Fruit fly (Drosophila melanogaster) whole organism: ENCODE measurements around the gene Adgf-A.

Source experiments
- CG8478 ChIP-seq: fragments of >200 bp; optimal IDR thresholded peaks from 2 replicates; lab custom pipeline; 2018; ENCODE audit warnings: inconsistent platforms
- Dll ChIP-seq: fragments of >200 bp; optimal IDR thresholded peaks from 2 replicates; lab custom pipeline; 2017
- EcR ChIP-seq, 2 experiments: fragments of >200 bp; optimal IDR thresholded peaks; 2 replicates each; lab custom pipeline; 2017; ENCODE audit warnings: missing biosample characterization in 2 of 2, missing genetic modification characterization in 2 of 2, missing genetic modification reagents in 2 of 2
- pan ChIP-seq: fragments of >200 bp; optimal IDR thresholded peaks from 2 replicates; lab custom pipeline; 2017
- psq ChIP-seq: fragments of >200 bp; optimal IDR thresholded peaks from 2 replicates; lab custom pipeline; 2017
- usp ChIP-seq: fragments of >200 bp; optimal IDR thresholded peaks from 2 replicates; lab custom pipeline; 2017; ENCODE audit warnings: missing biosample characterization, missing genetic modification characterization, mixed read lengths

The Adgf-A gene

dm6 chr3L:17757156-17758083 lies 6.5 kb downstream of the Adgf-A start:
- TF ChIP-seq psq (lab: Kevin White, UChicago) (no peak), EcR (GFP tag; optimal IDR thresholded peaks at IDR 0.05; lab: Kevin White, UChicago) (no peak), pan (no peak), usp (GFP tag; lab: Kevin White, UChicago) (no peak), CG8478 (lab: Kevin White, UChicago) (no peak), Dll (lab: Kevin White, UChicago) (no peak)

- TF ChIP-seq Dll (lab: Kevin White, UChicago): no peak
- no peak for TF ChIP-seq EcR (GFP tag; optimal IDR thresholded peaks at IDR 0.05; lab: Kevin White, UChicago)
- no peak for TF ChIP-seq CG8478 (lab: Kevin White, UChicago)
- TF ChIP-seq pan: no peak
- no peak for TF ChIP-seq usp (GFP tag; lab: Kevin White, UChicago)
- TF ChIP-seq psq (lab: Kevin White, UChicago): no peak
Observed at dm6 chr3L:17754285-17754684, 9.7 kb downstream of the Adgf-A start.

dm6 chr3L:17750488-17750887 lies 13.5 kb downstream of the Adgf-A start, which contains the start of gene Adgf-B:
Adgf-B (minus strand) TSS chr3L:17750588.
- TF ChIP-seq EcR (GFP tag; optimal IDR thresholded peaks at IDR 0.05; lab: Kevin White, UChicago): no peak
- TF ChIP-seq psq (lab: Kevin White, UChicago): no peak
- TF ChIP-seq usp (GFP tag; lab: Kevin White, UChicago): no peak
- no peak for TF ChIP-seq pan
- no peak for TF ChIP-seq CG8478 (lab: Kevin White, UChicago)
- no peak for TF ChIP-seq Dll (lab: Kevin White, UChicago)

dm6 chr3L:17746760-17747159 lies 17.2 kb downstream of the Adgf-A start, which contains the start of gene CG6034:
CG6034 (minus strand) TSS chr3L:17746860.
- no peak for TF ChIP-seq usp (GFP tag; lab: Kevin White, UChicago)
- TF ChIP-seq pan: no peak
- TF ChIP-seq Dll (lab: Kevin White, UChicago): no peak
- TF ChIP-seq CG8478 (lab: Kevin White, UChicago): no peak
- TF ChIP-seq EcR (GFP tag; optimal IDR thresholded peaks at IDR 0.05; lab: Kevin White, UChicago): no peak
- TF ChIP-seq psq (lab: Kevin White, UChicago): no peak

dm6 chr3L:17742531-17742930 lies 21.4 kb downstream of the Adgf-A start:
- no peak for TF ChIP-seq CG8478 (lab: Kevin White, UChicago)

dm6 chr3L:17740471-17740870 lies 23.5 kb downstream of the Adgf-A start, which contains the start of gene CG7460:
CG7460 (plus strand) TSS chr3L:17740540.
- TF ChIP-seq CG8478 (lab: Kevin White, UChicago) (no peak), Dll (lab: Kevin White, UChicago) (no peak), psq (lab: Kevin White, UChicago) (no peak), EcR (GFP tag; optimal IDR thresholded peaks at IDR 0.05; lab: Kevin White, UChicago) (no peak)

dm6 chr3L:17739627-17740026 lies 24.3 kb downstream of the Adgf-A start:
- TF ChIP-seq Dll (lab: Kevin White, UChicago) (no peak), CG8478 (lab: Kevin White, UChicago) (no peak), pan (no peak), usp (GFP tag; lab: Kevin White, UChicago) (no peak), EcR (GFP tag; optimal IDR thresholded peaks at IDR 0.05; lab: Kevin White, UChicago) (no peak), psq (lab: Kevin White, UChicago) (no peak)

dm6 chr3L:17729278-17729677 lies 34.7 kb downstream of the Adgf-A start, which contains the start of gene CG6052:
CG6052 (minus strand) TSS chr3L:17729378.
- TF ChIP-seq Dll (lab: Kevin White, UChicago) (no peak), CG8478 (lab: Kevin White, UChicago) (no peak), EcR (GFP tag; optimal IDR thresholded peaks at IDR 0.05; lab: Kevin White, UChicago) (no peak), usp (GFP tag; lab: Kevin White, UChicago) (no peak), psq (lab: Kevin White, UChicago) (no peak), pan (no peak)

- TF ChIP-seq Dll (lab: Kevin White, UChicago): no peak
- no peak for TF ChIP-seq EcR (GFP tag; optimal IDR thresholded peaks at IDR 0.05; lab: Kevin White, UChicago)
Observed at dm6 chr3L:17719754-17720153, 44.2 kb downstream of the Adgf-A start, which contains the start of gene CheB74a. CheB74a (minus strand) TSS chr3L:17719854.
